Fruit fly (Drosophila melanogaster) S2 (cell line): ENCODE results near the gene tHMG1.
A peak's percentile ranks its signal among the peaks of the same experiment; 100 is the strongest.

Source experiments
- CG8478 ChIP-seq: fragments of >200 bp; optimal IDR thresholded peaks from 2 replicates; lab custom pipeline; 2018
- CTCF ChIP-seq, 2 experiments: fragments of >200 bp; optimal IDR thresholded peaks; 2 replicates each; lab custom pipeline; 2018

DNA sequence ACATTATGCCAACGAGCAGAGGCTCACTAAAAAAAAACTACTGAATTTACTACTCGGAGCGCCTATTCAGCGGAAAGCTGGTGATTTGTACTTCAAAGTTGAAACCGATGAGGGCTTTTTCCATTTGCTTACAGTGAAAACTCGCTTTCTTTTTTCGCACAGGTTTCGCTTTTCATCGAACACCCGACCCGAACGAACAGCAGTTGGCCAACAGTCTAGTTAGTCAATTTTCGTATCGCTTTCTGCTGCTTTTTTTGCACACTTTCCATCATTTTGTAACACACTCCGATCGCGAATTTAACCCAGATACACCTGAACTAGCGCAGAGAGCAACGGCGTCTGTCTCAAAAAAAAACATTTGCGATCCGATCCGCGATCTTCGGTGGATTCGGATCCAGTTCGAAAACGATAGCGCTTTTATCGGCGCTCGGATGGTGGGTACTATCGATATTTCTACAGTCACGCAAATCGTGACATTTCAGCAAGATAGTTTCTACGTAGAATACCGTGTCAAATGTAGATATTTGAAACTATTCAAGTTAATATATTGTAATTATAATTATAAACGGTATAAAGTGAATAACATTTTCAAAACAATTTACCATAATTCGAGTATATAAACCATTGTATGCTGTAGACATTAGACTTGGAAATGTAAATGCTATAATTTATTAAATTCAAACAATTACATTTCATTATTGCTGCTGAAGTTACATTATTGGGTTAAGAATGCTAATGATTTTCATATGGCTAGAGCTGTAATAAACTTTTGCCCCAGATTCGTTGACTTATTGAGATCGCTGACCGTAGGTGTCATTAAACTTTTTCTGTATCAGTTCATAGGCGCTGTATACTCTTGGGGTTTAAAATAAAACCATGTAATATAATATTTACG is 36.9 kb downstream of the tHMG1 start, which contains the start of gene CG5346:
- TF ChIP-seq CTCF (optimal IDR thresholded peaks at IDR 0.05; lab: Kevin White, UChicago) (peak; percentile 8 to 46), CG8478 (no peak)
